Worm (Caenorhabditis elegans) whole organism, L4 larva: ENCODE data around the gene rin-1.

Source experiments
- D1046.2 ChIP-seq: fragments of 200-800 bp; sonication (Bioruptor generic); IDR thresholded peaks from 2 replicates; pipeline ENCODE4 v1.3.6; 2022; ENCODE audit warnings: missing genetic modification characterization, missing compliant biosample characterization
- F37D6.2 ChIP-seq: sonication (generic microtip); optimal IDR thresholded peaks from 2 replicates; lab custom pipeline; 2016; ENCODE audit warnings: mild to moderate bottlenecking, missing genetic modification characterization, missing compliant biosample characterization
- F44E2.7 ChIP-seq: fragments of 200-800 bp; sonication (Bioruptor generic); IDR thresholded peaks from 2 replicates; pipeline ENCODE4 v2.1.2; 2022; ENCODE audit warnings: missing genetic modification characterization, missing compliant biosample characterization
- T20F7.1 ChIP-seq: fragments of 200-800 bp; sonication (Bioruptor generic); optimal IDR thresholded peaks from 2 replicates; lab custom pipeline; 2018; ENCODE audit warnings: mild to moderate bottlenecking, missing genetic modification characterization, missing compliant biosample characterization
- Y48G9A.11 ChIP-seq: fragments of 200-800 bp; sonication (Bioruptor generic); IDR thresholded peaks from 2 replicates; pipeline ENCODE4 v1.3.6; 2022; ENCODE audit warnings: missing genetic modification reagents, missing genetic modification characterization, missing compliant biosample characterization
- Y5F2A.4 ChIP-seq: fragments of 200-800 bp; sonication (Bioruptor generic); optimal IDR thresholded peaks from 2 replicates; lab custom pipeline; 2018; ENCODE audit warnings: mild to moderate bottlenecking, missing genetic modification characterization, missing compliant biosample characterization
- Y75B8A.6 ChIP-seq: fragments of 200-800 bp; sonication (Bioruptor generic); IDR thresholded peaks from 2 replicates; pipeline ENCODE4 v1.3.6; 2022; ENCODE audit warnings: missing genetic modification reagents, missing genetic modification characterization, missing compliant biosample characterization
- aha-1 ChIP-seq: fragments of 150-350 bp; peaks from one replicate; lab custom pipeline; 2014; ENCODE audit warnings: missing biosample characterization, missing genetic modification characterization
- aly-2 ChIP-seq: sonication (generic microtip); optimal IDR thresholded peaks from 2 replicates; lab custom pipeline; 2018; ENCODE audit warnings: missing biosample characterization, missing genetic modification characterization
- arid-1 ChIP-seq: fragments of 200-800 bp; sonication (Bioruptor generic); conservative IDR thresholded peaks from 2 replicates; pipeline ENCODE4 v1.3.6; 2022; ENCODE audit warnings: missing genetic modification reagents, missing genetic modification characterization, missing compliant biosample characterization
- attf-4 ChIP-seq: sonication (generic microtip); optimal IDR thresholded peaks from 3 replicates; lab custom pipeline; 2017; ENCODE audit warnings: missing biosample characterization, missing genetic modification characterization
- ceh-20 ChIP-seq: fragments of 200-800 bp; sonication (Bioruptor generic); IDR thresholded peaks from 2 replicates; pipeline ENCODE4 v1.3.6; 2022; ENCODE audit warnings: missing genetic modification reagents, missing genetic modification characterization, missing compliant biosample characterization
- ceh-28 ChIP-seq: fragments of 150-350 bp; optimal IDR thresholded peaks from 2 replicates; lab custom pipeline; 2014; ENCODE audit warnings: missing biosample characterization, missing genetic modification reagents, missing genetic modification characterization
- ceh-32 ChIP-seq: sonication (generic microtip); optimal IDR thresholded peaks from 2 replicates; lab custom pipeline; 2016; ENCODE audit warnings: mild to moderate bottlenecking, missing genetic modification characterization, missing compliant biosample characterization; ENCODE audit not compliant: poor library complexity
- ceh-62 ChIP-seq: sonication (generic microtip); optimal IDR thresholded peaks from 2 replicates; lab custom pipeline; 2017; ENCODE audit warnings: missing biosample characterization, missing genetic modification characterization
- ceh-82 ChIP-seq: sonication (generic microtip); optimal IDR thresholded peaks from 2 replicates; lab custom pipeline; 2017; ENCODE audit warnings: missing biosample characterization, missing genetic modification characterization
- daf-16 ChIP-seq, 3 experiments: sonication (generic microtip); optimal IDR thresholded peaks; 2 replicates each; lab custom pipeline; 2016 to 2017; ENCODE audit warnings: missing genetic modification characterization in 3 of 3, missing genetic modification reagents in 3 of 3, mild to moderate bottlenecking in 2 of 3, missing compliant biosample characterization in 2 of 3, missing biosample characterization in 1 of 3, moderate library complexity in 1 of 3
- daf-19 ChIP-seq: fragments of 200-800 bp; sonication (Bioruptor generic); conservative IDR thresholded peaks from 2 replicates; pipeline ENCODE4 v1.3.6; 2022; ENCODE audit warnings: missing genetic modification characterization, missing compliant biosample characterization
- dmd-9 ChIP-seq: fragments of 200-800 bp; sonication (Bioruptor generic); IDR thresholded peaks from 2 replicates; pipeline ENCODE4 v1.3.6; 2022; ENCODE audit warnings: missing genetic modification reagents, missing genetic modification characterization, missing compliant biosample characterization
- duxl-1 ChIP-seq: sonication (generic microtip); optimal IDR thresholded peaks from 2 replicates; lab custom pipeline; 2016; ENCODE audit warnings: mild to moderate bottlenecking, missing genetic modification characterization, moderate library complexity, missing compliant biosample characterization; ENCODE audit not compliant: poor library complexity
- egl-43 ChIP-seq: fragments of 200-800 bp; sonication (Bioruptor generic); IDR thresholded peaks from 2 replicates; pipeline ENCODE4 v1.3.6; 2022; ENCODE audit warnings: missing genetic modification reagents, missing genetic modification characterization, missing compliant biosample characterization
- fkh-10 ChIP-seq: fragments of 150-350 bp; optimal IDR thresholded peaks from 2 replicates; lab custom pipeline; 2014; ENCODE audit warnings: missing biosample characterization, missing genetic modification reagents, missing genetic modification characterization
- fos-1 ChIP-seq: fragments of 150-350 bp; optimal IDR thresholded peaks from 2 replicates; lab custom pipeline; 2014; ENCODE audit warnings: missing biosample characterization, missing genetic modification characterization
- gei-8 ChIP-seq: fragments of 200-800 bp; sonication (Bioruptor generic); optimal IDR thresholded peaks from 2 replicates; lab custom pipeline; 2018; ENCODE audit warnings: mild to moderate bottlenecking, missing genetic modification characterization, missing compliant biosample characterization
- hif-1 ChIP-seq, 2 experiments: sonication (generic microtip); optimal IDR thresholded peaks; 2 replicates each; lab custom pipeline; 2016 to 2017; ENCODE audit warnings: missing compliant biosample characterization in 2 of 2, missing genetic modification characterization in 2 of 2, missing genetic modification reagents in 2 of 2, missing genotype in 2 of 2, mild to moderate bottlenecking in 1 of 2
- hmg-1.1 ChIP-seq: fragments of 200-800 bp; sonication (Bioruptor generic); IDR thresholded peaks from 2 replicates; pipeline ENCODE4 v1.3.6; 2022; ENCODE audit warnings: missing genetic modification reagents, missing genetic modification characterization, missing compliant biosample characterization
- lin-29 ChIP-seq: fragments of 200-800 bp; sonication (Bioruptor generic); IDR thresholded peaks from 2 replicates; pipeline ENCODE4 v1.3.6; 2022; ENCODE audit warnings: missing genetic modification reagents, missing genetic modification characterization, missing compliant biosample characterization
- lsy-2 ChIP-seq, 2 experiments: fragments of 150-350 bp in 1 of 2; sonication (generic microtip) in 1 of 2; optimal IDR thresholded peaks; 2 replicates each; lab custom pipeline; 2014 to 2017; ENCODE audit warnings: missing biosample characterization in 2 of 2, missing genetic modification characterization in 2 of 2
- mdt-29 ChIP-seq: fragments of 200-800 bp; sonication (Bioruptor generic); IDR thresholded peaks from 2 replicates; pipeline ENCODE4 v1.3.6; 2022; ENCODE audit warnings: missing genetic modification reagents, missing genetic modification characterization, missing compliant biosample characterization
- mep-1 ChIP-seq: fragments of 150-350 bp; sonication (generic microtip); optimal IDR thresholded peaks from 3 replicates; lab custom pipeline; 2014; ENCODE audit warnings: missing biosample characterization, missing genetic modification characterization
- mes-2 ChIP-seq: sonication (generic microtip); optimal IDR thresholded peaks from 2 replicates; lab custom pipeline; 2016; ENCODE audit warnings: missing genotype, mild to moderate bottlenecking, missing genetic modification characterization, missing compliant biosample characterization; ENCODE audit not compliant: poor library complexity, severe bottlenecking
- nhr-11 ChIP-seq: fragments of 150-350 bp; optimal IDR thresholded peaks from 2 replicates; lab custom pipeline; 2014; ENCODE audit warnings: missing biosample characterization, missing genetic modification characterization
- nhr-111 ChIP-seq: fragments of 200-800 bp; sonication (Bioruptor generic); optimal IDR thresholded peaks from 2 replicates; lab custom pipeline; 2018; ENCODE audit warnings: mild to moderate bottlenecking, missing genetic modification characterization, missing compliant biosample characterization
- nhr-237 ChIP-seq: sonication (generic microtip); optimal IDR thresholded peaks from 2 replicates; lab custom pipeline; 2017; ENCODE audit warnings: missing biosample characterization, missing genetic modification characterization
- nhr-25 ChIP-seq: sonication (generic microtip); optimal IDR thresholded peaks from 2 replicates; lab custom pipeline; 2017; ENCODE audit warnings: missing genetic modification characterization, mild to moderate bottlenecking, missing compliant biosample characterization, antibody characterized with exemption, moderate library complexity, borderline replicate concordance; ENCODE audit not compliant: insufficient read depth
- nhr-28 ChIP-seq: fragments of 150-350 bp; optimal IDR thresholded peaks from 2 replicates; lab custom pipeline; 2014; ENCODE audit warnings: missing biosample characterization, missing genetic modification characterization
- nhr-41 ChIP-seq: fragments of 200-800 bp; sonication (Bioruptor generic); IDR thresholded peaks from 2 replicates; pipeline ENCODE4 v1.3.6; 2022; ENCODE audit warnings: missing genetic modification reagents, missing genetic modification characterization, missing compliant biosample characterization
- nhr-48 ChIP-seq: sonication (generic microtip); optimal IDR thresholded peaks from 2 replicates; lab custom pipeline; 2016; ENCODE audit warnings: mild to moderate bottlenecking, missing genetic modification characterization, missing compliant biosample characterization
- nhr-76 ChIP-seq: fragments of 150-350 bp; optimal IDR thresholded peaks from 2 replicates; lab custom pipeline; 2014; ENCODE audit warnings: missing biosample characterization, missing genetic modification characterization
- pqm-1 ChIP-seq: sonication (generic microtip); optimal IDR thresholded peaks from 2 replicates; lab custom pipeline; 2017; ENCODE audit warnings: missing biosample characterization, missing genetic modification characterization
- rbr-2 ChIP-seq: sonication (generic microtip); optimal IDR thresholded peaks from 2 replicates; lab custom pipeline; 2016; ENCODE audit warnings: missing genotype, missing genetic modification characterization, missing compliant biosample characterization
- sdz-12 ChIP-seq: fragments of 200-800 bp; sonication (Bioruptor generic); optimal IDR thresholded peaks from 2 replicates; lab custom pipeline; 2018; ENCODE audit warnings: mild to moderate bottlenecking, missing genetic modification characterization, missing compliant biosample characterization
- snpc-1.2 ChIP-seq: fragments of 200-800 bp; sonication (Bioruptor generic); IDR thresholded peaks from 2 replicates; pipeline ENCODE4 v1.3.6; 2022; ENCODE audit warnings: missing genetic modification reagents, missing genetic modification characterization, missing compliant biosample characterization
- spr-1 ChIP-seq: sonication (generic microtip); optimal IDR thresholded peaks from 2 replicates; lab custom pipeline; 2016; ENCODE audit warnings: mild to moderate bottlenecking, missing genetic modification characterization, missing compliant biosample characterization
- spr-3 ChIP-seq: fragments of 200-800 bp; sonication (Bioruptor generic); optimal IDR thresholded peaks from 2 replicates; lab custom pipeline; 2018; ENCODE audit warnings: mild to moderate bottlenecking, missing genetic modification characterization, missing compliant biosample characterization
- tag-97 ChIP-seq: fragments of 200-800 bp; sonication (Bioruptor generic); IDR thresholded peaks from 2 replicates; pipeline ENCODE4 v1.3.6; 2022; ENCODE audit warnings: missing genetic modification characterization, missing compliant biosample characterization
- unc-130 ChIP-seq: sonication (generic microtip); optimal IDR thresholded peaks from 2 replicates; lab custom pipeline; 2016; ENCODE audit warnings: missing genetic modification reagents, missing genetic modification characterization, missing compliant biosample characterization
- zag-1 ChIP-seq: fragments of 150-350 bp; optimal IDR thresholded peaks from 2 replicates; lab custom pipeline; 2014; ENCODE audit warnings: missing biosample characterization, missing genetic modification characterization
- zip-11 ChIP-seq: fragments of 200-800 bp; sonication (Bioruptor generic); IDR thresholded peaks from 2 replicates; pipeline ENCODE4 v1.3.6; 2022; ENCODE audit warnings: missing genetic modification characterization, missing compliant biosample characterization
- zip-2 ChIP-seq: fragments of 150-350 bp; optimal IDR thresholded peaks from 2 replicates; lab custom pipeline; 2014; ENCODE audit warnings: missing biosample characterization, missing genetic modification characterization
- ztf-11 ChIP-seq: fragments of 150-350 bp; optimal IDR thresholded peaks from 2 replicates; lab custom pipeline; 2014; ENCODE audit warnings: missing biosample characterization, missing genetic modification characterization
- ztf-7 ChIP-seq: fragments of 150-350 bp; optimal IDR thresholded peaks from 2 replicates; lab custom pipeline; 2014; ENCODE audit warnings: missing biosample characterization, missing genetic modification characterization

Gene rin-1

ce11 chrV:14849628-14850027 is 34.2 kb upstream of the rin-1 start (continued):
- no peak for TF ChIP-seq rbr-2 (tag; lab: Kevin White, UChicago)
- no peak for TF ChIP-seq dmd-9 (GFP tag; lab: Robert Waterston, UW)
- no peak for TF ChIP-seq zip-11 (GFP tag; lab: Robert Waterston, UW)
- no peak for TF ChIP-seq zag-1 (tag; lab: Kevin White, UChicago)
- no peak for TF ChIP-seq nhr-111 (GFP tag; lab: Kevin White, UChicago)
- TF ChIP-seq nhr-76 (tag; lab: Kevin White, UChicago): no peak
- no peak for TF ChIP-seq zip-2
- no peak; the same call in 1 of the 2 replicates for TF ChIP-seq Y75B8A.6
- TF ChIP-seq mes-2 (tag; lab: Kevin White, UChicago): peak; percentile 45
- no peak for TF ChIP-seq gei-8
- TF ChIP-seq fos-1 (tag; lab: Kevin White, UChicago): no peak
- TF ChIP-seq ztf-7 (tag; lab: Kevin White, UChicago): no peak
- no peak for TF ChIP-seq D1046.2 (GFP tag; lab: Robert Waterston, UW)
- TF ChIP-seq ceh-28: no peak
- no peak for TF ChIP-seq daf-16 (GFP tag; optimal IDR thresholded peaks at IDR 0.05; lab: Kevin White, UChicago)
- TF ChIP-seq daf-16 (tag; optimal IDR thresholded peaks at IDR 0.05; lab: Kevin White, UChicago): peak; percentile 74
- peak; percentile 85 for TF ChIP-seq nhr-48 (tag; lab: Kevin White, UChicago)
- TF ChIP-seq duxl-1 (tag; lab: Kevin White, UChicago): no peak
- no peak for TF ChIP-seq F37D6.2 (tag; lab: Kevin White, UChicago)
- TF ChIP-seq Y48G9A.11: no peak
- TF ChIP-seq ceh-20 (GFP tag; lab: Robert Waterston, UW): peak; percentile 82
- no peak for TF ChIP-seq attf-4 (tag; lab: Kevin White, UChicago)
- TF ChIP-seq lin-29: no peak
- TF ChIP-seq fkh-10 (GFP tag; lab: Kevin White, UChicago): no peak
- peak in 1 of 2 experiments; percentile 75 for TF ChIP-seq lsy-2 (tag; optimal IDR thresholded peaks at IDR 0.05; lab: Kevin White, UChicago)
- no peak for TF ChIP-seq Y5F2A.4 (GFP tag; lab: Kevin White, UChicago)
- TF ChIP-seq mep-1 (tag; lab: Kevin White, UChicago): peak; percentile 83
- TF ChIP-seq nhr-237 (tag; lab: Kevin White, UChicago): no peak
- TF ChIP-seq mdt-29: no peak
- TF ChIP-seq aha-1 (tag; lab: Kevin White, UChicago): peak; percentile 99
- TF ChIP-seq unc-130 (GFP tag; lab: Kevin White, UChicago): no peak
- TF ChIP-seq spr-3 (GFP tag; lab: Kevin White, UChicago): no peak
- no peak for TF ChIP-seq ztf-11 (tag; lab: Kevin White, UChicago)
- peak; percentile 4 for TF ChIP-seq sdz-12
- TF ChIP-seq nhr-41 (GFP tag; lab: Robert Waterston, UW): 0 out of 2 replicates have a peak, but pooled peaks have one; percentile 12
- TF ChIP-seq nhr-11 (tag; lab: Kevin White, UChicago): peak; percentile 65
- TF ChIP-seq nhr-25: no peak
- TF ChIP-seq aly-2 (tag; lab: Kevin White, UChicago): no peak
- TF ChIP-seq arid-1 (GFP tag; lab: Robert Waterston, UW): no peak
- TF ChIP-seq daf-19 (GFP tag; lab: Robert Waterston, UW): no peak
- TF ChIP-seq T20F7.1 (GFP tag; lab: Kevin White, UChicago): peak; percentile 41
- TF ChIP-seq spr-1 (tag; lab: Kevin White, UChicago): peak; percentile 44
- no peak for TF ChIP-seq ceh-32 (tag; lab: Kevin White, UChicago)
- no peak for TF ChIP-seq ceh-82 (tag; lab: Kevin White, UChicago)
- TF ChIP-seq F44E2.7 (GFP tag; lab: Robert Waterston, UW): no peak
- peak in 1 of 2 experiments; percentile 61 for TF ChIP-seq hif-1 (tag; optimal IDR thresholded peaks at IDR 0.05; lab: Kevin White, UChicago)
- TF ChIP-seq hmg-1.1 (GFP tag; lab: Robert Waterston, UW): peak; percentile 75
- no peak for TF ChIP-seq ceh-62 (tag; lab: Kevin White, UChicago)
- peak; percentile 34 for TF ChIP-seq pqm-1 (tag; lab: Kevin White, UChicago)
- no peak for TF ChIP-seq snpc-1.2 (GFP tag; lab: Robert Waterston, UW)
- TF ChIP-seq egl-43 (GFP tag; lab: Robert Waterston, UW): 0 out of 2 replicates have a peak, but pooled peaks have one; percentile 33
- TF ChIP-seq nhr-28 (tag; lab: Kevin White, UChicago): peak; percentile 96
- no peak for TF ChIP-seq tag-97 (GFP tag; lab: Robert Waterston, UW)
